Worm (Caenorhabditis elegans): Measurements from ENCODE around the gene K09E9.1.

Gene K09E9.1

ce11 chrX:15619273-15619672 is 1.0 kb upstream of the K09E9.1 start (continued):
- TF ChIP-seq C16A3.4 (tag; optimal IDR thresholded peaks at IDR 0.05) (no peak), elt-2 (tag; optimal IDR thresholded peaks at IDR 0.05) (peak; percentile 37), fos-1 (tag; optimal IDR thresholded peaks at IDR 0.05) (no peak), snpc-4 (tag; optimal IDR thresholded peaks at IDR 0.05) (no peak), nhr-237 (tag; optimal IDR thresholded peaks at IDR 0.05) (no peak), blmp-1 (tag; optimal IDR thresholded peaks at IDR 0.05) (no peak), irx-1 (tag; optimal IDR thresholded peaks at IDR 0.05) (no peak), mep-1 (tag; optimal IDR thresholded peaks at IDR 0.05) (peak; percentile 37), lin-14 (GFP tag; optimal IDR thresholded peaks at IDR 0.05) (peak; percentile 34), zip-4 (GFP tag; optimal IDR thresholded peaks at IDR 0.05) (no peak), jun-1 (tag; optimal IDR thresholded peaks at IDR 0.05) (no peak), nhr-77 (tag; optimal IDR thresholded peaks at IDR 0.05) (no peak), pqm-1 (tag; optimal IDR thresholded peaks at IDR 0.05) (no peak), skn-1 (tag; optimal IDR thresholded peaks at IDR 0.05) (no peak), unc-62 (GFP tag; optimal IDR thresholded peaks at IDR 0.05) (no peak), ceh-90 (tag; optimal IDR thresholded peaks at IDR 0.05) (no peak), swsn-7 (tag; optimal IDR thresholded peaks at IDR 0.05) (peak; percentile 11), nhr-19 (GFP tag; conservative IDR thresholded peaks at IDR 0.05) (peak; percentile 36), lin-39 (tag; optimal IDR thresholded peaks at IDR 0.05) (no peak), egl-27 (tag; optimal IDR thresholded peaks at IDR 0.05) (no peak), alr-1 (tag; optimal IDR thresholded peaks at IDR 0.05; ENCODE audit: borderline replicate concordance) (no peak), lin-13 (GFP tag; optimal IDR thresholded peaks at IDR 0.05) (no peak), nhr-85 (tag) (peak; percentile 76), fkh-4 (tag; optimal IDR thresholded peaks at IDR 0.05; ENCODE audit: borderline replicate concordance) (no peak), unc-98 (GFP tag; IDR thresholded peaks at IDR 0.05) (no peak), nhr-20 (tag; optimal IDR thresholded peaks at IDR 0.05) (peak; percentile 32), ama-1 (optimal IDR thresholded peaks at IDR 0.05) (no peak), C04F5.9 (tag; optimal IDR thresholded peaks at IDR 0.05) (no peak), lin-35 (GFP tag; optimal IDR thresholded peaks at IDR 0.05) (peak in 1 of 2 experiments; percentile 27), nhr-84 (tag; optimal IDR thresholded peaks at IDR 0.05) (no peak), unc-30 (tag; optimal IDR thresholded peaks at IDR 0.05) (no peak), tlp-1 (tag; optimal IDR thresholded peaks at IDR 0.05) (no peak), efl-3 (GFP tag; optimal IDR thresholded peaks at IDR 0.05) (no peak), ceh-8 (GFP tag; optimal IDR thresholded peaks at IDR 0.05) (no peak), pag-3 (tag; optimal IDR thresholded peaks at IDR 0.05; ENCODE audit: borderline replicate concordance, insufficient read depth) (no peak), sox-4 (tag; optimal IDR thresholded peaks at IDR 0.05) (no peak), C34B4.2 (tag; optimal IDR thresholded peaks at IDR 0.05) (no peak), vab-15 (tag; optimal IDR thresholded peaks at IDR 0.05) (no peak), fkh-8 (tag; optimal IDR thresholded peaks at IDR 0.05) (peak; percentile 62), lsy-2 (tag; optimal IDR thresholded peaks at IDR 0.05) (no peak), efl-1 (optimal IDR thresholded peaks at IDR 0.05) (no peak), efl-1 (GFP tag; optimal IDR thresholded peaks at IDR 0.05 in 1 of 2) (no peak), sptf-1 (tag; optimal IDR thresholded peaks at IDR 0.05) (no peak)

ce11 chrX:15621001-15621400 is 701 bp downstream of the K09E9.1 start:
- TF ChIP-seq dpl-1 (GFP tag; optimal IDR thresholded peaks at IDR 0.05) (no peak), nhr-237 (tag; optimal IDR thresholded peaks at IDR 0.05) (no peak), irx-1 (tag; optimal IDR thresholded peaks at IDR 0.05) (no peak)

Data from whole organism, L1 larva.